Fruit fly (Drosophila melanogaster): ENCODE measurements around the gene Ubc7.
A peak's percentile ranks its signal among the peaks of the same experiment; 100 is the strongest.

Ubc7 gene

dm6 chrX:16640260-16641100, 47.0 kb downstream of the Ubc7 start, which contains the start of the genes SNRPG and mthl1:
Gene SNRPG (minus strand): TSS chrX:16640419.
Gene mthl1 (plus strand): TSS chrX:16640968.
- peak; percentile 54 for TF ChIP-seq CG7045 (GFP tag; optimal IDR thresholded peaks at IDR 0.05)
- TF ChIP-seq cic (GFP tag; optimal IDR thresholded peaks at IDR 0.05), result no peak
- TF ChIP-seq CG14711 (tag; optimal IDR thresholded peaks at IDR 0.05), result peak; percentile 63
- no peak for TF ChIP-seq tj (GFP tag; optimal IDR thresholded peaks at IDR 0.05)
- peak; percentile 73 for TF ChIP-seq CG12768 (GFP tag; optimal IDR thresholded peaks at IDR 0.05)
- TF ChIP-seq CG1620 (GFP tag; optimal IDR thresholded peaks at IDR 0.05), result peak; percentile 77
- TF ChIP-seq Clk (GFP tag; optimal IDR thresholded peaks at IDR 0.05), result peak; percentile 52
- no peak for TF ChIP-seq Hr96 (GFP tag; optimal IDR thresholded peaks at IDR 0.05)
- no peak for TF ChIP-seq cnc (optimal IDR thresholded peaks at IDR 0.05)
- TF ChIP-seq CG33017 (tag; optimal IDR thresholded peaks at IDR 0.05), result no peak
- peak; percentile 71 for TF ChIP-seq Mnt (GFP tag; optimal IDR thresholded peaks at IDR 0.05)
- peak; percentile 81 for TF ChIP-seq CG5204 (GFP tag; optimal IDR thresholded peaks at IDR 0.05)
- peak; percentile 63 for TF ChIP-seq CG11617 (GFP tag; optimal IDR thresholded peaks at IDR 0.05)
- TF ChIP-seq bab1 (GFP tag; optimal IDR thresholded peaks at IDR 0.05), result peak; percentile 58
- TF ChIP-seq ovo (GFP tag; optimal IDR thresholded peaks at IDR 0.05), result peak; percentile 36
- TF ChIP-seq toe (GFP tag; optimal IDR thresholded peaks at IDR 0.05), result peak; percentile 63
- no peak for TF ChIP-seq kay (GFP tag; ENCODE audit: borderline replicate concordance)
- peak; percentile 64 for TF ChIP-seq pad (GFP tag; optimal IDR thresholded peaks at IDR 0.05)
- peak; percentile 73 for TF ChIP-seq CG7101 (tag; optimal IDR thresholded peaks at IDR 0.05)
- TF ChIP-seq Crg-1 (GFP tag; optimal IDR thresholded peaks at IDR 0.05), result peak; percentile 40

dm6 chrX:16641101-16641420, 47.6 kb downstream of the Ubc7 start:
- peak; percentile 90 for TF ChIP-seq tj (GFP tag; optimal IDR thresholded peaks at IDR 0.05)
- TF ChIP-seq pad (GFP tag; optimal IDR thresholded peaks at IDR 0.05), result no peak

- no peak for TF ChIP-seq pad (GFP tag; optimal IDR thresholded peaks at IDR 0.05)
- no peak for TF ChIP-seq CG11617 (GFP tag; optimal IDR thresholded peaks at IDR 0.05)
- no peak for TF ChIP-seq kay (GFP tag; ENCODE audit: borderline replicate concordance)
- no peak for TF ChIP-seq CG14711 (tag; optimal IDR thresholded peaks at IDR 0.05)
- TF ChIP-seq Hr96 (GFP tag; optimal IDR thresholded peaks at IDR 0.05), result no peak
- TF ChIP-seq CG7045 (GFP tag; optimal IDR thresholded peaks at IDR 0.05), result no peak
- TF ChIP-seq cic (GFP tag; optimal IDR thresholded peaks at IDR 0.05), result no peak
- TF ChIP-seq CG7101 (tag; optimal IDR thresholded peaks at IDR 0.05), result no peak
- no peak for TF ChIP-seq Clk (GFP tag; optimal IDR thresholded peaks at IDR 0.05)
- no peak for TF ChIP-seq cnc (optimal IDR thresholded peaks at IDR 0.05)
- no peak for TF ChIP-seq CG12768 (GFP tag; optimal IDR thresholded peaks at IDR 0.05)
- no peak for TF ChIP-seq bab1 (GFP tag; optimal IDR thresholded peaks at IDR 0.05)
- no peak for TF ChIP-seq Crg-1 (GFP tag; optimal IDR thresholded peaks at IDR 0.05)
- no peak for TF ChIP-seq tj (GFP tag; optimal IDR thresholded peaks at IDR 0.05)
- TF ChIP-seq CG33017 (tag; optimal IDR thresholded peaks at IDR 0.05), result no peak
- TF ChIP-seq Mnt (GFP tag; optimal IDR thresholded peaks at IDR 0.05), result no peak
- no peak for TF ChIP-seq CG1620 (GFP tag; optimal IDR thresholded peaks at IDR 0.05)
- TF ChIP-seq toe (GFP tag; optimal IDR thresholded peaks at IDR 0.05), result no peak
Measured at dm6 chrX:16643363-16643946, 50.0 kb downstream of the Ubc7 start.

DNA sequence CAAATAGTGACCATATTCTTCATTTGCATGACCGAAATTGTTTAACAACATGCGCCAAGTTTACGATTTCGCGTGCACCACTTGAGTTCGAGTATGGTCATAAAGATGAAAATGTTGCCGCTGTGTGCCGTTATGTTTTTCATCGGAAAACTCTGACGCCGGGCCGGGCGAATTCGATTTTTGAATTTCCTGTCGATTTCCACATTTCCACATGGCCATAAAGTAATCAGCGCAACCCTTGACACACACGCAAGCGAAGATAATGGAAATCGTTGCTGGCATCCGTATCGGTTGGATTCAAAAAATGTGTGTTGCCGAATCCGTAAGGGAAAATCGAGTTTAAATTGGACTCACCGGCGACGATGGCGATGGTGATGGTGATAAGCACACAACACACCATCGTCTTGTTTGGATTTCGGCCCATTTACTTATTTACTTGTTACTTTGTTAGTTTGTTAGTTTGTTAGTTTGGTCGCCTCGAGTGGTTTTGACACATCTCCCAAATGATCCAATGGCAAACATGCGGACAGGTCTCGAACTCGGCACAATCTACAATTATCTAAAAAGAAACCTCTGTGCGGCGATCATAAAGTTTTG, 51.2 kb downstream of the Ubc7 start:
- no peak for TF ChIP-seq tj (GFP tag; optimal IDR thresholded peaks at IDR 0.05)
- no peak for TF ChIP-seq CG14711 (tag; optimal IDR thresholded peaks at IDR 0.05)
- no peak for TF ChIP-seq ovo (GFP tag; optimal IDR thresholded peaks at IDR 0.05)
- TF ChIP-seq CG7101 (tag; optimal IDR thresholded peaks at IDR 0.05), result no peak
- no peak for TF ChIP-seq toe (GFP tag; optimal IDR thresholded peaks at IDR 0.05)
- no peak for TF ChIP-seq CG7045 (GFP tag; optimal IDR thresholded peaks at IDR 0.05)
- no peak for TF ChIP-seq CG11617 (GFP tag; optimal IDR thresholded peaks at IDR 0.05)
- TF ChIP-seq Hr96 (GFP tag; optimal IDR thresholded peaks at IDR 0.05), result no peak
- TF ChIP-seq kay (GFP tag; ENCODE audit: borderline replicate concordance), result no peak
- no peak for TF ChIP-seq CG5204 (GFP tag; optimal IDR thresholded peaks at IDR 0.05)
- TF ChIP-seq bab1 (GFP tag; optimal IDR thresholded peaks at IDR 0.05), result no peak

All from whole organism, adult.